Worm (Caenorhabditis elegans) whole organism, early embryonic: ENCODE results near the gene ver-3.

Experiments used
- B0310.2 ChIP-seq: sonication (generic microtip); optimal IDR thresholded peaks from 2 replicates; lab custom pipeline; 2016; ENCODE audit warnings: mild to moderate bottlenecking, missing genetic modification characterization, missing compliant biosample characterization
- F13C5.2 ChIP-seq: sonication (generic microtip); optimal IDR thresholded peaks from 2 replicates; lab custom pipeline; 2017; ENCODE audit warnings: mild to moderate bottlenecking, missing genetic modification characterization, inconsistent platforms, missing compliant biosample characterization
- aly-1 ChIP-seq: sonication (generic microtip); optimal IDR thresholded peaks from 2 replicates; lab custom pipeline; 2016; ENCODE audit warnings: missing genetic modification characterization, missing compliant biosample characterization
- ama-1 ChIP-seq: fragments of 150-350 bp; optimal IDR thresholded peaks from 2 replicates; lab custom pipeline; 2014
- ceh-13 ChIP-seq: fragments of 200-800 bp; sonication (Bioruptor generic); optimal IDR thresholded peaks from 2 replicates; lab custom pipeline; 2018; ENCODE audit warnings: mild to moderate bottlenecking, missing genetic modification characterization, missing compliant biosample characterization
- ceh-36 ChIP-seq: sonication (generic microtip); optimal IDR thresholded peaks from 2 replicates; lab custom pipeline; 2016; ENCODE audit warnings: missing genetic modification characterization, inconsistent platforms, missing compliant biosample characterization
- ets-7 ChIP-seq: sonication (generic microtip); optimal IDR thresholded peaks from 2 replicates; lab custom pipeline; 2016; ENCODE audit warnings: missing genotype, missing genetic modification characterization, missing compliant biosample characterization
- flt-1 ChIP-seq: fragments of 200-800 bp; sonication (Bioruptor generic); IDR thresholded peaks from 2 replicates; pipeline ENCODE4 v1.3.6; 2022; ENCODE audit warnings: missing genetic modification characterization, missing compliant biosample characterization
- hmbx-1 ChIP-seq: sonication (generic microtip); optimal IDR thresholded peaks from 2 replicates; lab custom pipeline; 2016; ENCODE audit warnings: mild to moderate bottlenecking, missing genetic modification characterization, missing compliant biosample characterization
- hmg-4 ChIP-seq: fragments of 200-800 bp; sonication (Bioruptor generic); optimal IDR thresholded peaks from 2 replicates; lab custom pipeline; 2018; ENCODE audit warnings: mild to moderate bottlenecking, missing genetic modification characterization, missing compliant biosample characterization
- hnd-1 ChIP-seq: sonication (generic microtip); optimal IDR thresholded peaks from 2 replicates; lab custom pipeline; 2016; ENCODE audit warnings: missing genetic modification characterization, missing compliant biosample characterization
- pes-1 ChIP-seq: fragments of 200-800 bp; sonication (Bioruptor generic); IDR thresholded peaks from 2 replicates; pipeline ENCODE4 v1.3.6; 2022; ENCODE audit warnings: missing genetic modification reagents, missing genetic modification characterization, missing compliant biosample characterization
- scrt-1 ChIP-seq: fragments of 200-800 bp; sonication (Bioruptor generic); IDR thresholded peaks from 2 replicates; pipeline ENCODE4 v1.3.6; 2022; ENCODE audit warnings: missing genetic modification characterization, missing compliant biosample characterization
- sea-1 ChIP-seq: fragments of 200-800 bp; sonication (Bioruptor generic); conservative IDR thresholded peaks from 2 replicates; pipeline ENCODE4 v1.3.6; 2022; ENCODE audit warnings: missing genetic modification characterization, missing compliant biosample characterization
- tbx-11 ChIP-seq: fragments of 200-800 bp; sonication (Bioruptor generic); IDR thresholded peaks from 2 replicates; pipeline ENCODE4 v1.3.6; 2022; ENCODE audit warnings: missing genetic modification characterization, missing compliant biosample characterization
- tbx-37 ChIP-seq: fragments of 200-800 bp; sonication (Bioruptor generic); conservative IDR thresholded peaks from 2 replicates; pipeline ENCODE4 v1.3.6; 2022; ENCODE audit warnings: missing genetic modification reagents, missing genetic modification characterization, missing compliant biosample characterization
- tra-4 ChIP-seq: sonication (generic microtip); optimal IDR thresholded peaks from 2 replicates; lab custom pipeline; 2017; ENCODE audit warnings: missing genetic modification characterization, missing compliant biosample characterization

Gene ver-3

ce11 chrX:11008954-11009353, 16.7 kb downstream of the ver-3 start, which contains the start of gene ttr-31:
ttr-31 (minus strand) TSS chrX:11009054.
- TF ChIP-seq F13C5.2 (tag; lab: Kevin White, UChicago), result no peak
- no peak for TF ChIP-seq ceh-36 (tag; lab: Kevin White, UChicago)
- no peak for TF ChIP-seq ceh-13 (GFP tag; lab: Kevin White, UChicago)
- TF ChIP-seq tbx-37 (GFP tag; lab: Robert Waterston, UW), result no peak
- no peak for TF ChIP-seq tra-4 (tag; lab: Kevin White, UChicago)

- no peak for TF ChIP-seq F13C5.2 (tag; lab: Kevin White, UChicago)
- TF ChIP-seq hnd-1 (tag; lab: Kevin White, UChicago), result no peak
- no peak for TF ChIP-seq B0310.2 (tag; lab: Kevin White, UChicago)
- no peak for TF ChIP-seq tra-4 (tag; lab: Kevin White, UChicago)
- TF ChIP-seq hmg-4 (GFP tag; lab: Kevin White, UChicago), result no peak
- no peak for TF ChIP-seq ceh-13 (GFP tag; lab: Kevin White, UChicago)
These were observed 18.3 kb downstream of the ver-3 start, which contains the start of gene F58A3.4 for ce11 chrX:11010565-11010964. F58A3.4 (minus strand) TSS chrX:11010665.

DNA sequence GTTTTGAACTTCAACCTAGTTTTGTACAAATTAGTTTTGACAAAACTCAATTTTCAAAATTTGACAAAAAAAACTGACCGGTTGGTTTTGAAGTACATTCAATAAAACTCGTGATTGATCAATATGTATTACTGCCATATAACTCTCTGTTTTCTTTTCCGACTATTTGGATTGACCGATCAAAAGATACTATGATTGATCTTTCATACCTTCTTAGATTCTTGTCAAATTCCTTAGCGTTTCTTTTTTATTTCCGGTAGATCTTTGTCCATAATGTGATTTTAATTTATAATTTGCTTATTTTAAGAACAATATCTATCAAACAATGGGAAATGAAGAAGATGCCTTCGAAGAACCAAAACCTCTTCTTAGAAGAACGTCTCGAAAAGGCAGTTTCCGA, 20.1 kb downstream of the ver-3 start, which contains the start of gene F58A3.3:
Gene F58A3.3, plus strand, starts transcription at position 301 of the 400 bp plus-strand sequence.
- TF ChIP-seq flt-1 (GFP tag; lab: Robert Waterston, UW) (no peak), tbx-37 (GFP tag; lab: Robert Waterston, UW) (no peak), pes-1 (GFP tag; lab: Robert Waterston, UW) (no peak), hnd-1 (tag; lab: Kevin White, UChicago) (no peak)

ce11 chrX:11014394-11015280, 22.4 kb downstream of the ver-3 start:
- TF ChIP-seq hmg-4 (GFP tag; lab: Kevin White, UChicago) (no peak), ceh-13 (GFP tag; lab: Kevin White, UChicago) (no peak), sea-1 (GFP tag; lab: Robert Waterston, UW) (no peak), hnd-1 (tag; lab: Kevin White, UChicago) (no peak), ceh-36 (tag; lab: Kevin White, UChicago) (no peak), aly-1 (tag; lab: Kevin White, UChicago) (no peak)

DNA sequence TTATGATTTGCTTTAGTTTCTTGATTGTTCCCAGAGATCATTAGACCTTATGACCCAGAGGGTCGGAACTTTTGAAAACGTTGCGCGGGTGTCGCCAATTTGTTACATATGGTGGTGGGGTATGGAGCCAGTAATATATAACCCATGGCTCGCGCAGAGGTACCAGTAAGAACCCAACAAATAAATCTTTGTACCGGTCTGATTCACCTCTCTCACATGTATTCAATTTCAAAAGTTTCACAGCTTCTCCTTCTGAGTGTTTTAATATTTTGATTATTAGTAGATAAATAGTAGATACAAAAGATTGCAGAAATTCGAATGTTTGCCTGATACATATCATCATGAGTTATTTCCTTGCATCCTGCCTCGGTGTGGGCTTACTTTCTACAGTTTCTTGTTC, 23.8 kb downstream of the ver-3 start, which contains the start of gene egl-15:
Gene egl-15, plus strand, starts transcription at position 301 of the 400 bp plus-strand sequence.
- TF ChIP-seq ceh-13 (GFP tag; lab: Kevin White, UChicago) (no peak), tra-4 (tag; lab: Kevin White, UChicago) (no peak), ceh-36 (tag; lab: Kevin White, UChicago) (no peak), hmg-4 (GFP tag; lab: Kevin White, UChicago) (no peak), hnd-1 (tag; lab: Kevin White, UChicago) (no peak), ama-1 (lab: Kevin White, UChicago) (no peak), tbx-11 (no peak), F13C5.2 (tag; lab: Kevin White, UChicago) (no peak), pes-1 (GFP tag; lab: Robert Waterston, UW) (no peak), B0310.2 (tag; lab: Kevin White, UChicago) (no peak), tbx-37 (GFP tag; lab: Robert Waterston, UW) (no peak)

DNA sequence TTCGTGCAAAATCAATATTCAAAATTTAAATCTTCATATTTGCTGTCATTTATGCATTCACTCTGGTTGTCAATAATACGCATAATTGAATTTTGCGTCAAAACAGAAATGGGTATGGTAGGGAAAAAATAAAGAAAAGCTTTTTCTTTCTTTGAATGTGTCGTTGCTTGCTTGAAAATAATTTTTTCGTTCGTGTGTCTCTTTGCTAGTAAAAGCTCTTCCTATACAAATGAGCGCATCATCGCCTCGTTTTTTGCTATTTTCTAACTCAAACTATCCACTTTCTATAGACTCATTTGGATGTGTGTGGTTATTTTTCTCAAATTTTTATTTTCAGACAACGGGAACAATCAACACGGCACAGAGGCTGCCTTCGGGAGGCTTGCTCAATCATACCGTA, 36.3 kb downstream of the ver-3 start, which contains the start of gene ldb-1:
Gene ldb-1, plus strand, starts transcription at position 301 of the 400 bp plus-strand sequence.
- TF ChIP-seq aly-1 (tag; lab: Kevin White, UChicago) (no peak), pes-1 (GFP tag; lab: Robert Waterston, UW) (no peak), ceh-13 (GFP tag; lab: Kevin White, UChicago) (no peak), tra-4 (tag; lab: Kevin White, UChicago) (no peak), ets-7 (tag; lab: Kevin White, UChicago) (no peak), sea-1 (GFP tag; lab: Robert Waterston, UW) (no peak), tbx-37 (GFP tag; lab: Robert Waterston, UW) (no peak), scrt-1 (no peak), ama-1 (lab: Kevin White, UChicago) (no peak), flt-1 (GFP tag; lab: Robert Waterston, UW) (no peak), hnd-1 (tag; lab: Kevin White, UChicago) (no peak), hmbx-1 (tag; lab: Kevin White, UChicago) (no peak), F13C5.2 (tag; lab: Kevin White, UChicago) (no peak), hmg-4 (GFP tag; lab: Kevin White, UChicago) (no peak)

ce11 chrX:11031047-11031695, 38.9 kb downstream of the ver-3 start:
- TF ChIP-seq hmbx-1 (tag; lab: Kevin White, UChicago) (no peak), hnd-1 (tag; lab: Kevin White, UChicago) (no peak), tbx-37 (GFP tag; lab: Robert Waterston, UW) (no peak), tbx-11 (no peak), ceh-13 (GFP tag; lab: Kevin White, UChicago) (no peak), ama-1 (lab: Kevin White, UChicago) (no peak), sea-1 (GFP tag; lab: Robert Waterston, UW) (no peak), tra-4 (tag; lab: Kevin White, UChicago) (peak; percentile 4), scrt-1 (no peak), ceh-36 (tag; lab: Kevin White, UChicago) (peak; percentile 20), F13C5.2 (tag; lab: Kevin White, UChicago) (peak; percentile 40), flt-1 (GFP tag; lab: Robert Waterston, UW) (peak; percentile 44; the same call in 1 of the 2 replicates), ets-7 (tag; lab: Kevin White, UChicago) (peak; percentile 74), aly-1 (tag; lab: Kevin White, UChicago) (no peak), B0310.2 (tag; lab: Kevin White, UChicago) (no peak), hmg-4 (GFP tag; lab: Kevin White, UChicago) (peak; percentile 98), pes-1 (GFP tag; lab: Robert Waterston, UW) (0 out of 2 replicates have a peak, but pooled peaks have one; percentile 19)
